Fruit fly (Drosophila melanogaster) ovary, adult (tissue): ENCODE measurements around the gene Tom.

Experiments used
- CG17801 ChIP-seq: fragments of 200-800 bp; optimal IDR thresholded peaks from 2 replicates; lab custom pipeline; 2019; ENCODE audit warnings: missing biosample characterization, mild to moderate bottlenecking, missing genetic modification characterization, moderate library complexity; ENCODE audit not compliant: partially characterized antibody

Gene Tom

DNA sequence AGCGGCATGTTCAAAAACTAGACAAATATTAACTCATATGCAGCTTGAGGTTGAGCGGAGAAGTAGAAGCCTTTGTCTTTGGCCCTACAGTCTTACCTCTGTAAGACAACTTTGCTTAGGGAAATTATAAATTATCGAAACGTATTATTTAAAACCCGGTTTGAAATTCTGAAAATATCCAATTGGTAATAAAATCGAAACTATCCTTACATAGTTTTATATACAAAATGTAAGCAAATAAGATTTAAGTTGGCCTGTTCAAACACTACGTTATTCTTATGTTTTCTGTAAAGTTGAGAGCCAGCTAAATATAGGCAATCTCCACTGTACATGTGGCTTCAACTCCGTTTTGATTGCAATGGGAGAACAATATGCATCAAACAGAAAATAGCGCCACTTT lies 44.2 kb downstream of the Tom start:
- no peak for TF ChIP-seq CG17801 (GFP tag; lab: Kevin White, UChicago)

DNA sequence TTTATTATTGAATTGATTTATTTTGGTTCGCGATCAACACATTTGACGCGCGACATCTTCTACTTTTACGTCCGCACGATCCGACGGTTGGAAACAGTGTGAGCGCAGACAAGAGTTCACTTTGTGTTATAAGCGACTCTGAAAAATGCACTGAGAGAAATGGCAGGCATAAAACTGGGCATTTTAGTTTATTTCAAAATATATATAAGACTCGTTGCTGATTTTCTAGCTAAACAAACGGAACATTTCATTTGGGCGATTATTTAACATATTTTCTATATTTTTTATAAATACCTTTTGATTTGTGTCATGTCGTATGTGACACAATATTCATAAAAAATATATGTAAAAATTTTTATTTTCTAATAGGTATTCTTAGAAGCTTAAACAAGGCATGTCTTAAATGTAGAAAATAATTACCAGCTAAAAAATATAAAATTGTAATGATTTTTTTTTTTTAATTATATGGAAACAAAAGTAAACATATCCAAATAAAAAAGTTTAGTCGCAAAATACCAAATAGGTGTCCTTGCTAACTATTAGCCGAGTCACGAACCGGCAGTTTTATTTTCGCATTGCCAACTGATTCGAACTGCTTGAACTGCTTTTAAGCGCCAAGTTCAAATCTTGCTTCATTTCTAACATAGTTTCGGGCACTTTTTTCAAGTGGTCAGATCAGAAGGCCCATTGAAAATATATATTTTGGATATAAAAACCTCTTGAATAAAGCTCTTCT lies 45.0 kb downstream of the Tom start, which contains the start of gene Reck:
Gene Reck, minus strand, starts transcription at position 106 of the 736 bp plus-strand sequence.
- no peak for TF ChIP-seq CG17801 (GFP tag; lab: Kevin White, UChicago)
